Worm (Caenorhabditis elegans) whole organism, L2 larva: ENCODE results near the gene R07C12.3.

Experiments used
- R02D3.7 ChIP-seq: fragments of 150-350 bp; optimal IDR thresholded peaks from 2 replicates; lab custom pipeline; 2014; ENCODE audit warnings: missing biosample characterization, missing genetic modification characterization
- ZK546.5 ChIP-seq: sonication (generic microtip); optimal IDR thresholded peaks from 2 replicates; lab custom pipeline; 2017; ENCODE audit warnings: missing biosample characterization, missing genetic modification characterization
- alr-1 ChIP-seq: fragments of 150-350 bp; optimal IDR thresholded peaks from 2 replicates; lab custom pipeline; 2014; ENCODE audit warnings: missing biosample characterization, missing genetic modification characterization
- ceh-16 ChIP-seq: fragments of 150-350 bp; optimal IDR thresholded peaks from 2 replicates; lab custom pipeline; 2014; ENCODE audit warnings: missing biosample characterization, missing genetic modification characterization
- ceh-82 ChIP-seq: fragments of 150-350 bp; optimal IDR thresholded peaks from 2 replicates; lab custom pipeline; 2014; ENCODE audit warnings: missing biosample characterization, missing genetic modification characterization
- elt-3 ChIP-seq: sonication (generic microtip); optimal IDR thresholded peaks from 2 replicates; lab custom pipeline; 2017; ENCODE audit warnings: missing biosample characterization, missing genetic modification characterization
- fos-1 ChIP-seq: fragments of 150-350 bp; optimal IDR thresholded peaks from 2 replicates; lab custom pipeline; 2014; ENCODE audit warnings: missing biosample characterization, missing genetic modification characterization
- lin-13 ChIP-seq: fragments of 150-350 bp; optimal IDR thresholded peaks from 2 replicates; lab custom pipeline; 2014; ENCODE audit warnings: missing biosample characterization, missing genetic modification reagents, missing genetic modification characterization
- lin-39 ChIP-seq: fragments of 150-350 bp; optimal IDR thresholded peaks from 2 replicates; lab custom pipeline; 2014; ENCODE audit warnings: missing biosample characterization, missing genetic modification reagents, missing genetic modification characterization
- nhr-21 ChIP-seq: fragments of 150-350 bp; optimal IDR thresholded peaks from 2 replicates; lab custom pipeline; 2014; ENCODE audit warnings: missing biosample characterization, missing genetic modification characterization
- snpc-4 ChIP-seq: fragments of 150-350 bp; optimal IDR thresholded peaks from 2 replicates; lab custom pipeline; 2014; ENCODE audit warnings: missing biosample characterization, missing genetic modification characterization
- unc-39 ChIP-seq: fragments of 150-350 bp; optimal IDR thresholded peaks from 2 replicates; lab custom pipeline; 2014; ENCODE audit warnings: missing biosample characterization, missing genetic modification characterization
- unc-62 ChIP-seq: fragments of 150-350 bp; optimal IDR thresholded peaks from 2 replicates; lab custom pipeline; 2014; ENCODE audit warnings: missing biosample characterization, missing genetic modification reagents, missing genetic modification characterization

DNA sequence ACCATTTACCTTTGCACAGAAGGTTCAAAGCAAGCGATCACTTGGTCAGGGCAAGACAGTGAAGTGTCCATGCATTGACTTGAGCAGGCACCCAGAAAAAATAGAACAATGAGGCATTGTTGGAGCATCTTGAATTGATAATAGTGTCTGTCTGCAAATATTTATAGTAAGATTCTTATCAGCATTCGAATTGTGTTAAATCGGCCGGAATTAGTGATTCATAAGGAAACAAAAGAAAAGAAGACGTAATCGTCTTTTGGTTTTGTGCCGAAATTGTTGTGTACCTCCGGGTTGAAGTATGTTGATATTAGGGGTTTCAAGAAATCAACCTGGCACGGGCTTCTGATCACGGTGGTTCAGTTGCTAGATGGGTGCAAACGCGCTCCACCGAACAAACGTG lies 24.6 kb upstream of the R07C12.3 start, which contains the start of gene F49F1.5:
- TF ChIP-seq ceh-16 (tag; lab: Kevin White, UChicago) (no peak), ceh-82 (no peak), fos-1 (no peak), unc-39 (no peak), ZK546.5 (tag; lab: Kevin White, UChicago) (no peak), elt-3 (no peak), unc-62 (GFP tag; lab: Kevin White, UChicago) (no peak), nhr-21 (tag; lab: Kevin White, UChicago) (no peak), snpc-4 (no peak), R02D3.7 (tag; lab: Kevin White, UChicago) (no peak), lin-13 (GFP tag; lab: Kevin White, UChicago) (no peak), alr-1 (tag; lab: Kevin White, UChicago) (no peak), lin-39 (tag; lab: Kevin White, UChicago) (no peak)
